Fruit fly (Drosophila melanogaster) whole organism, prepupa: Measurements from ENCODE around the gene CG15403.

Experiments
- Blimp-1 ChIP-seq: fragments of 200-800 bp; sonication (Bioruptor generic); optimal IDR thresholded peaks from 3 replicates; lab custom pipeline; 2017; ENCODE audit warnings: missing biosample characterization, missing genetic modification characterization, mild to moderate bottlenecking, moderate library complexity, missing genetic modification reagents
- CG10631 ChIP-seq: fragments of 200-800 bp; sonication (Bioruptor generic); optimal IDR thresholded peaks from 2 replicates; lab custom pipeline; 2016; ENCODE audit warnings: missing biosample characterization, missing genetic modification characterization
- CG10669 ChIP-seq: fragments of 200-800 bp; sonication (Bioruptor generic); optimal IDR thresholded peaks from 3 replicates; lab custom pipeline; 2018; ENCODE audit warnings: missing biosample characterization, mild to moderate bottlenecking, missing genetic modification characterization, moderate library complexity
- CG11762 ChIP-seq: fragments of 200-800 bp; sonication (Bioruptor generic); optimal IDR thresholded peaks from 3 replicates; lab custom pipeline; 2016; ENCODE audit warnings: missing biosample characterization, missing genetic modification characterization; ENCODE audit not compliant: insufficient read depth
- CG15336 ChIP-seq: fragments of 200-800 bp; sonication (Bioruptor generic); IDR thresholded peaks from 2 replicates; pipeline ENCODE4 v1.3.6; 2022; ENCODE audit warnings: missing biosample characterization, missing genetic modification characterization
- CG1621 ChIP-seq: fragments of 200-800 bp; sonication (Bioruptor generic); optimal IDR thresholded peaks from 3 replicates; lab custom pipeline; 2018; ENCODE audit warnings: missing biosample characterization, mild to moderate bottlenecking, missing genetic modification characterization
- CG3032 ChIP-seq: fragments of 200-800 bp; optimal IDR thresholded peaks from 2 replicates; lab custom pipeline; 2019; ENCODE audit warnings: missing biosample characterization, mild to moderate bottlenecking, missing genetic modification characterization, moderate library complexity
- CG31627 ChIP-seq: fragments of 200-800 bp; sonication (Bioruptor generic); optimal IDR thresholded peaks from 3 replicates; lab custom pipeline; 2016; ENCODE audit warnings: missing biosample characterization, missing genetic modification characterization
- CG32006 ChIP-seq: fragments of 200-800 bp; sonication (Bioruptor generic); optimal IDR thresholded peaks from 3 replicates; lab custom pipeline; 2017; ENCODE audit warnings: missing biosample characterization, mild to moderate bottlenecking, missing genetic modification characterization
- CG3919 ChIP-seq: fragments of 200-800 bp; sonication (Bioruptor generic); optimal IDR thresholded peaks from 3 replicates; lab custom pipeline; 2016; ENCODE audit warnings: missing biosample characterization, missing genetic modification characterization
- CG6163 ChIP-seq: fragments of 200-800 bp; sonication (Bioruptor generic); IDR thresholded peaks from 3 replicates; pipeline ENCODE4 v1.3.6; 2022; ENCODE audit warnings: missing biosample characterization, missing genetic modification characterization
- CG6276 ChIP-seq: fragments of 200-800 bp; sonication (Bioruptor generic); optimal IDR thresholded peaks from 2 replicates; lab custom pipeline; 2017; ENCODE audit warnings: missing biosample characterization, mild to moderate bottlenecking, missing genetic modification characterization
- CG6792 ChIP-seq: fragments of 200-800 bp; sonication (Bioruptor generic); optimal IDR thresholded peaks from 3 replicates; lab custom pipeline; 2016; ENCODE audit warnings: missing biosample characterization, missing genetic modification characterization
- CG6808 ChIP-seq: fragments of 200-800 bp; sonication (Bioruptor generic); optimal IDR thresholded peaks from 3 replicates; lab custom pipeline; 2017; ENCODE audit warnings: missing biosample characterization, missing genetic modification characterization, mild to moderate bottlenecking, moderate library complexity, missing genetic modification reagents
- CG7368 ChIP-seq: fragments of 200-800 bp; sonication (Bioruptor generic); optimal IDR thresholded peaks from 3 replicates; lab custom pipeline; 2016; ENCODE audit warnings: missing biosample characterization, missing genetic modification characterization
- CG8119 ChIP-seq: fragments of 200-800 bp; sonication (Bioruptor generic); IDR thresholded peaks from 3 replicates; pipeline ENCODE4 v1.3.6; 2022; ENCODE audit warnings: missing biosample characterization, missing genetic modification characterization
- CG9139 ChIP-seq: fragments of 200-800 bp; sonication (Bioruptor generic); optimal IDR thresholded peaks from 3 replicates; lab custom pipeline; 2017; ENCODE audit warnings: missing biosample characterization, mild to moderate bottlenecking, missing genetic modification characterization
- Eip75B ChIP-seq: fragments of 200-800 bp; sonication (Bioruptor generic); optimal IDR thresholded peaks from 3 replicates; lab custom pipeline; 2016; ENCODE audit warnings: missing biosample characterization, missing genetic modification characterization
- Eip78C ChIP-seq: fragments of 200-800 bp; sonication (Bioruptor generic); peaks from one replicate; lab custom pipeline; 2016; ENCODE audit warnings: missing biosample characterization, missing genetic modification characterization
- Eip93F ChIP-seq: fragments of 200-800 bp; sonication (Bioruptor generic); optimal IDR thresholded peaks from 2 replicates; lab custom pipeline; 2016; ENCODE audit warnings: missing biosample characterization, mild to moderate bottlenecking, missing genetic modification characterization
- Ets96B ChIP-seq: fragments of 200-800 bp; optimal IDR thresholded peaks from 2 replicates; lab custom pipeline; 2019; ENCODE audit warnings: missing biosample characterization, mild to moderate bottlenecking, missing genetic modification characterization, moderate library complexity
- Hr39 ChIP-seq: fragments of 200-800 bp; sonication (Bioruptor generic); optimal IDR thresholded peaks from 2 replicates; lab custom pipeline; 2016; ENCODE audit warnings: missing biosample characterization, missing genetic modification characterization
- Hr4 ChIP-seq: fragments of 200-800 bp; sonication (Bioruptor generic); optimal IDR thresholded peaks from 3 replicates; lab custom pipeline; 2016; ENCODE audit warnings: missing biosample characterization, missing genetic modification characterization
- Lpt ChIP-seq: fragments of 200-800 bp; sonication (Bioruptor generic); optimal IDR thresholded peaks from 3 replicates; lab custom pipeline; 2016; ENCODE audit warnings: missing biosample characterization, missing genetic modification characterization
- Met ChIP-seq: fragments of 200-800 bp; sonication (Bioruptor generic); optimal IDR thresholded peaks from 3 replicates; lab custom pipeline; 2016; ENCODE audit warnings: missing biosample characterization, missing genetic modification characterization
- OdsH ChIP-seq: fragments of 200-800 bp; sonication (Bioruptor generic); optimal IDR thresholded peaks from 3 replicates; lab custom pipeline; 2016; ENCODE audit warnings: missing biosample characterization, missing genetic modification characterization
- Smox ChIP-seq: fragments of 200-800 bp; sonication (Bioruptor generic); optimal IDR thresholded peaks from 3 replicates; lab custom pipeline; 2016; ENCODE audit warnings: missing biosample characterization, missing genetic modification characterization
- Sox14 ChIP-seq: fragments of 200-800 bp; sonication (Bioruptor generic); optimal IDR thresholded peaks from 3 replicates; lab custom pipeline; 2016; ENCODE audit warnings: missing biosample characterization, missing genetic modification characterization
- Sox15 ChIP-seq: fragments of 200-800 bp; sonication (Bioruptor generic); optimal IDR thresholded peaks from 3 replicates; lab custom pipeline; 2016; ENCODE audit warnings: missing biosample characterization, missing genetic modification characterization
- achi ChIP-seq: fragments of 200-800 bp; sonication (Bioruptor generic); optimal IDR thresholded peaks from 3 replicates; lab custom pipeline; 2016; ENCODE audit warnings: missing biosample characterization, missing genetic modification characterization
- acj6 ChIP-seq: fragments of 200-800 bp; sonication (Bioruptor generic); optimal IDR thresholded peaks from 3 replicates; lab custom pipeline; 2016; ENCODE audit warnings: missing biosample characterization, missing genetic modification characterization
- cyc ChIP-seq: fragments of 200-800 bp; sonication (Bioruptor generic); optimal IDR thresholded peaks from 3 replicates; lab custom pipeline; 2016; ENCODE audit warnings: missing biosample characterization, missing genetic modification characterization
- dac ChIP-seq: fragments of 200-800 bp; sonication (Bioruptor generic); optimal IDR thresholded peaks from 2 replicates; lab custom pipeline; 2017; ENCODE audit warnings: missing biosample characterization, mild to moderate bottlenecking, missing genetic modification characterization
- dsx ChIP-seq: fragments of 200-800 bp; optimal IDR thresholded peaks from 3 replicates; lab custom pipeline; 2019; ENCODE audit warnings: missing biosample characterization, mild to moderate bottlenecking, missing genetic modification characterization, moderate library complexity; ENCODE audit not compliant: poor library complexity, severe bottlenecking
- eg ChIP-seq: fragments of 200-800 bp; sonication (Bioruptor generic); IDR thresholded peaks from 3 replicates; pipeline ENCODE4 v1.3.6; 2022; ENCODE audit warnings: missing biosample characterization, missing genetic modification characterization
- esn ChIP-seq: fragments of 200-800 bp; sonication (Bioruptor generic); optimal IDR thresholded peaks from 2 replicates; lab custom pipeline; 2016; ENCODE audit warnings: missing biosample characterization, mild to moderate bottlenecking, missing genetic modification characterization, moderate library complexity
- fd59A ChIP-seq: fragments of 200-800 bp; sonication (Bioruptor generic); optimal IDR thresholded peaks from 2 replicates; lab custom pipeline; 2017; ENCODE audit warnings: missing biosample characterization, mild to moderate bottlenecking, missing genetic modification characterization, missing genetic modification reagents
- fd85E ChIP-seq: fragments of 200-800 bp; sonication (Bioruptor generic); optimal IDR thresholded peaks from 3 replicates; lab custom pipeline; 2016; ENCODE audit warnings: missing biosample characterization, missing genetic modification characterization
- fkh ChIP-seq: fragments of 200-800 bp; sonication (Bioruptor generic); optimal IDR thresholded peaks from 3 replicates; lab custom pipeline; 2017; ENCODE audit warnings: missing biosample characterization, mild to moderate bottlenecking, missing genetic modification characterization, moderate library complexity
- pdm3 ChIP-seq: fragments of 200-800 bp; sonication (Bioruptor generic); optimal IDR thresholded peaks from 3 replicates; lab custom pipeline; 2016; ENCODE audit warnings: missing biosample characterization, missing genetic modification characterization
- salr ChIP-seq, 2 experiments: fragments of 200-800 bp; sonication (Bioruptor generic); optimal IDR thresholded peaks; 3 replicates each; lab custom pipeline; 2016 to 2018; ENCODE audit warnings: missing biosample characterization in 2 of 2, missing genetic modification characterization in 2 of 2, mild to moderate bottlenecking in 1 of 2
- spab ChIP-seq: fragments of 200-800 bp; sonication (Bioruptor generic); optimal IDR thresholded peaks from 2 replicates; lab custom pipeline; 2017; ENCODE audit warnings: missing biosample characterization, mild to moderate bottlenecking, missing genetic modification characterization, missing genetic modification reagents
- ss ChIP-seq, 2 experiments: fragments of 200-800 bp; sonication (Bioruptor generic); optimal IDR thresholded peaks; 2 replicates in 1 of 2; 3 replicates in 1 of 2; lab custom pipeline; 2017 to 2018; ENCODE audit warnings: mild to moderate bottlenecking in 2 of 2, missing biosample characterization in 2 of 2, missing genetic modification characterization in 2 of 2, moderate library complexity in 1 of 2
- svp ChIP-seq: fragments of 200-800 bp; sonication (Bioruptor generic); peaks from one replicate; lab custom pipeline; 2016; ENCODE audit warnings: missing biosample characterization, missing genetic modification characterization
- topi ChIP-seq: fragments of 200-800 bp; sonication (Bioruptor generic); optimal IDR thresholded peaks from 3 replicates; lab custom pipeline; 2016; ENCODE audit warnings: missing biosample characterization, missing genetic modification characterization

Gene CG15403

DNA sequence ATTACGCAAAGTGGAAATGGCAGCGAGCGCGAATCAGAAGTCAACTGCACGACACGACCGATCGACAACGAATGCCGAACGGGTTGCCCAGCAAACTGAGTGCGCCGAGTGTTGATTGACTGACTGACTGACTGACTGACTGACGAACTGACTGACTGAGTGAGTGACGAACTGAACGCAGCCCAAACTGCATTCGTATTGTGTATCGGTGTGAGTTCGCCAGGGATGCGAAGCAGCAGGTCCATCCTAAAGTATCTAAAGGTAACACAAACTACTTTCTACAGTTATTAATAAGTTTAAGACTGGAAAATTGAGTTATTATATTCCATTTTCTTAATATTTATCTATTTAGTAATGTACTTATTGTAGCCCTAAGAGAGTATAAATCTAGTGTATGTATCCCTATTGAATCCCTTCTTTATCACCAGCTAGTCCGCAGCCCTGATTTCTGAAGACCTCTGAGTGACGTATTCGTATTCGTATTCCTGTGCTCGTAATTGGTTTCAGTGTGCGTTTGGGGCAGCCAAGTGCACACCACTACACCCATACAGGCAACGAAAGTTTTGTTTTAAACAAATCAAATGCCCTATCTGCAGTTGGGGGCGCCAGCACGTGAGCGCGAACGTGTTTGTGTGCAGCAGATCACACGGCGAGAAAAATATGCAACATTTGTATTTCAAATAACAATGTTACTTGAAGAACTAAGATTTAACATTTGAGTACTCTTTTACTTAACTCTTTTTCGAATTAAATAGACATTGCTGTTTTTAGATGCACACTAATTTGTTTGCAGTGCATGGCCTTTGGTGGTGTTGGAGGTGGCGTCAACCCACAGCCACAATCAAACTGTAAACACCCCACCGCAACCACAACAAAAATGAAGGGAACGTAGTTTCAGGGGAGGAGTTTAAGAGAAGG lies 24.5 kb downstream of the CG15403 start (continued):
- TF ChIP-seq fd85E (GFP tag; lab: Kevin White, UChicago) (peak; percentile 79), svp (peak; percentile 74), CG10669 (peak; percentile 54), CG10631 (GFP tag; lab: Kevin White, UChicago) (peak; percentile 82), spab (GFP tag; lab: Kevin White, UChicago) (peak; percentile 20), Smox (GFP tag; lab: Kevin White, UChicago) (peak; percentile 68), Sox14 (GFP tag; lab: Kevin White, UChicago) (peak; percentile 84), Hr4 (GFP tag; lab: Kevin White, UChicago) (peak; percentile 86), CG15336 (GFP tag; lab: Robert Waterston, UW) (peak; percentile 81), topi (GFP tag; lab: Kevin White, UChicago) (peak; percentile 78), Ets96B (peak; percentile 65)

dm6 chr2L:3154749-3155148 lies 26.3 kb downstream of the CG15403 start:
- TF ChIP-seq achi (GFP tag; lab: Kevin White, UChicago): peak; percentile 25
- TF ChIP-seq Hr39 (GFP tag; lab: Kevin White, UChicago): no peak
- peak; percentile 33 for TF ChIP-seq OdsH (GFP tag; lab: Kevin White, UChicago)
- no peak for TF ChIP-seq dac
- peak in 1 of 2 experiments; percentile 45 for TF ChIP-seq salr (GFP tag; optimal IDR thresholded peaks at IDR 0.05; lab: Kevin White, UChicago)
- no peak for TF ChIP-seq Smox (GFP tag; lab: Kevin White, UChicago)
- TF ChIP-seq Eip93F (GFP tag; lab: Kevin White, UChicago): no peak
- peak; percentile 20 for TF ChIP-seq CG3032
- peak; percentile 25 for TF ChIP-seq Eip75B (GFP tag; lab: Kevin White, UChicago)
- TF ChIP-seq Ets96B: peak; percentile 46
- TF ChIP-seq cyc: no peak
- TF ChIP-seq svp: peak; percentile 68
- peak; percentile 6 to 53 for TF ChIP-seq ss (GFP tag; optimal IDR thresholded peaks at IDR 0.05; lab: Kevin White, UChicago)
- TF ChIP-seq Lpt (GFP tag; lab: Kevin White, UChicago): no peak
- peak; percentile 9 for TF ChIP-seq CG6792 (GFP tag; lab: Kevin White, UChicago)
- TF ChIP-seq spab (GFP tag; lab: Kevin White, UChicago): peak; percentile 9
- TF ChIP-seq CG9139 (GFP tag; lab: Kevin White, UChicago): peak; percentile 3
- TF ChIP-seq CG6163 (GFP tag; lab: Robert Waterston, UW): peak; percentile 61; the same call in 2 of the 3 replicates
- TF ChIP-seq fkh (GFP tag; lab: Kevin White, UChicago): no peak
- TF ChIP-seq Sox14 (GFP tag; lab: Kevin White, UChicago): peak; percentile 27
- peak; percentile 49 for TF ChIP-seq fd59A
- TF ChIP-seq CG7368 (GFP tag; lab: Kevin White, UChicago): peak; percentile 14
- no peak for TF ChIP-seq CG11762 (GFP tag; lab: Kevin White, UChicago)
- TF ChIP-seq topi (GFP tag; lab: Kevin White, UChicago): no peak
- peak; percentile 20 for TF ChIP-seq CG31627 (GFP tag; lab: Kevin White, UChicago)
- TF ChIP-seq CG15336 (GFP tag; lab: Robert Waterston, UW): peak; percentile 39
- no peak for TF ChIP-seq Sox15 (GFP tag; lab: Kevin White, UChicago)
- TF ChIP-seq acj6 (GFP tag; lab: Kevin White, UChicago): peak; percentile 49
- peak; percentile 7 for TF ChIP-seq esn (GFP tag; lab: Kevin White, UChicago)
- TF ChIP-seq Blimp-1: no peak
- TF ChIP-seq CG6276 (GFP tag; lab: Kevin White, UChicago): peak; percentile 3
- TF ChIP-seq CG32006 (GFP tag; lab: Kevin White, UChicago): peak; percentile 43
- peak; percentile 33 for TF ChIP-seq CG3919 (GFP tag; lab: Kevin White, UChicago)
- peak; percentile 44 for TF ChIP-seq dsx
- peak; percentile 29 for TF ChIP-seq Hr4 (GFP tag; lab: Kevin White, UChicago)
- peak; percentile 32 for TF ChIP-seq CG6808 (GFP tag; lab: Kevin White, UChicago)
- no peak for TF ChIP-seq Met (GFP tag; lab: Kevin White, UChicago)
- peak; percentile 54; the same call in 2 of the 3 replicates for TF ChIP-seq CG8119 (GFP tag; lab: Robert Waterston, UW)
- TF ChIP-seq pdm3 (GFP tag; lab: Kevin White, UChicago): peak; percentile 48
- peak; percentile 31 for TF ChIP-seq CG10669
- 0 out of 3 replicates have a peak, but pooled peaks have one; percentile 33 for TF ChIP-seq eg
- peak; percentile 20 for TF ChIP-seq CG10631 (GFP tag; lab: Kevin White, UChicago)
- TF ChIP-seq CG1621 (tag; lab: Kevin White, UChicago): peak; percentile 36
- peak; percentile 61 for TF ChIP-seq Eip78C (GFP tag; lab: Kevin White, UChicago)
